Fruit fly (Drosophila melanogaster) whole organism, embryonic: Measurements from ENCODE around the gene Tfb5.
A peak's percentile ranks its signal among the peaks of the same experiment; 100 is the strongest.

Experiments used
- Adf1 ChIP-seq: fragments of 200-800 bp; sonication (Bioruptor generic); IDR thresholded peaks from 2 replicates; pipeline ENCODE4 v1.3.6; 2022; ENCODE audit warnings: missing biosample characterization, missing genetic modification characterization
- CG10274 ChIP-seq: fragments of 200-800 bp; sonication (Bioruptor generic); optimal IDR thresholded peaks from 3 replicates; lab custom pipeline; 2017; ENCODE audit warnings: missing biosample characterization, mild to moderate bottlenecking, missing genetic modification characterization
- CG10431 ChIP-seq: fragments of 200-800 bp; sonication (Bioruptor generic); optimal IDR thresholded peaks from 3 replicates; lab custom pipeline; 2018; ENCODE audit warnings: missing biosample characterization, mild to moderate bottlenecking, missing genetic modification characterization
- CG10462 ChIP-seq: fragments of 200-800 bp; sonication (Bioruptor generic); optimal IDR thresholded peaks from 2 replicates; lab custom pipeline; 2016; ENCODE audit warnings: missing biosample characterization, missing genetic modification characterization
- CG11085 ChIP-seq: fragments of 200-800 bp; sonication (Bioruptor generic); IDR thresholded peaks from 2 replicates; pipeline ENCODE4 v1.3.6; 2022; ENCODE audit warnings: missing biosample characterization, missing genetic modification characterization
- CG11695 ChIP-seq: fragments of 200-800 bp; sonication (Bioruptor generic); IDR thresholded peaks from 3 replicates; pipeline ENCODE4 v1.3.6; 2022; ENCODE audit warnings: missing biosample characterization, missing genetic modification characterization
- CG11696 ChIP-seq: fragments of 200-800 bp; sonication (Bioruptor generic); IDR thresholded peaks from 2 replicates; pipeline ENCODE4 v1.3.6; 2022; ENCODE audit warnings: missing biosample characterization, missing genetic modification characterization
- CG12219 ChIP-seq: fragments of 200-800 bp; sonication (Bioruptor generic); optimal IDR thresholded peaks from 3 replicates; lab custom pipeline; 2018; ENCODE audit warnings: missing biosample characterization, mild to moderate bottlenecking, missing genetic modification characterization
- CG13624 ChIP-seq: fragments of 200-800 bp; sonication (Bioruptor generic); optimal IDR thresholded peaks from 2 replicates; lab custom pipeline; 2016; ENCODE audit warnings: missing biosample characterization, missing genetic modification characterization
- CG14667 ChIP-seq: fragments of 200-800 bp; sonication (Bioruptor generic); IDR thresholded peaks from 2 replicates; pipeline ENCODE4 v1.3.6; 2022; ENCODE audit warnings: missing biosample characterization, missing genetic modification characterization
- CG1603 ChIP-seq: fragments of 200-800 bp; sonication (Bioruptor generic); optimal IDR thresholded peaks from 2 replicates; lab custom pipeline; 2019; ENCODE audit warnings: missing biosample characterization, mild to moderate bottlenecking, missing genetic modification characterization, moderate library complexity
- CG17912 ChIP-seq: fragments of 200-800 bp; sonication (Bioruptor generic); optimal IDR thresholded peaks from 2 replicates; lab custom pipeline; 2018; ENCODE audit warnings: missing biosample characterization, mild to moderate bottlenecking, missing genetic modification characterization
- CG2889 ChIP-seq: fragments of 200-800 bp; sonication (Bioruptor generic); IDR thresholded peaks from 3 replicates; pipeline ENCODE4 v1.3.6; 2022; ENCODE audit warnings: missing biosample characterization, missing genetic modification characterization
- CG4617 ChIP-seq: fragments of 200-800 bp; sonication (Bioruptor generic); optimal IDR thresholded peaks from 3 replicates; lab custom pipeline; 2016; ENCODE audit warnings: missing biosample characterization, missing genetic modification characterization, borderline replicate concordance
- CG6254 ChIP-seq: fragments of 200-800 bp; sonication (Bioruptor generic); optimal IDR thresholded peaks from 3 replicates; lab custom pipeline; 2017; ENCODE audit warnings: mild to moderate bottlenecking, missing biosample characterization, missing genetic modification reagents, missing genetic modification characterization
- CG6683 ChIP-seq: fragments of 200-800 bp; sonication (Bioruptor generic); optimal IDR thresholded peaks from 2 replicates; lab custom pipeline; 2017; ENCODE audit warnings: missing biosample characterization, mild to moderate bottlenecking, missing genetic modification characterization, missing genetic modification reagents
- CG6813 ChIP-seq: fragments of 200-800 bp; sonication (Bioruptor generic); optimal IDR thresholded peaks from 2 replicates; lab custom pipeline; 2017; ENCODE audit warnings: missing biosample characterization, missing genetic modification characterization, mild to moderate bottlenecking, moderate library complexity, missing genetic modification reagents
- CG7556 ChIP-seq: fragments of 200-800 bp; sonication (Bioruptor generic); optimal IDR thresholded peaks from 2 replicates; lab custom pipeline; 2017; ENCODE audit warnings: missing biosample characterization, mild to moderate bottlenecking, missing genetic modification characterization
- CG7928 ChIP-seq: fragments of 200-800 bp; sonication (Bioruptor generic); optimal IDR thresholded peaks from 2 replicates; lab custom pipeline; 2017; ENCODE audit warnings: missing biosample characterization, mild to moderate bottlenecking, missing genetic modification characterization
- CoRest ChIP-seq: fragments of 200-800 bp; sonication (Bioruptor generic); optimal IDR thresholded peaks from 3 replicates; lab custom pipeline; 2018; ENCODE audit warnings: missing biosample characterization, mild to moderate bottlenecking, missing genetic modification characterization, moderate library complexity
- Dek ChIP-seq: fragments of 200-800 bp; sonication (Bioruptor generic); optimal IDR thresholded peaks from 3 replicates; lab custom pipeline; 2019; ENCODE audit warnings: missing biosample characterization, mild to moderate bottlenecking, missing genetic modification characterization, moderate library complexity
- Eip74EF ChIP-seq, 2 experiments: fragments of 200-800 bp in 1 of 2; fragments of >200 bp in 1 of 2; sonication (Bioruptor generic) in 1 of 2; optimal IDR thresholded peaks; 2 replicates each; lab custom pipeline; 2017 to 2019; ENCODE audit warnings: missing biosample characterization in 2 of 2, missing genetic modification characterization in 2 of 2, mild to moderate bottlenecking in 1 of 2, moderate library complexity in 1 of 2
- Elba2 ChIP-seq: fragments of 200-800 bp; sonication (Bioruptor generic); optimal IDR thresholded peaks from 3 replicates; lab custom pipeline; 2016; ENCODE audit warnings: missing biosample characterization, missing genetic modification characterization
- HLH3B ChIP-seq: fragments of 200-800 bp; sonication (Bioruptor generic); IDR thresholded peaks from 2 replicates; pipeline ENCODE4 v1.3.6; 2022; ENCODE audit warnings: missing biosample characterization, missing genetic modification characterization
- HLH4C ChIP-seq: fragments of 200-800 bp; sonication (Bioruptor generic); IDR thresholded peaks from 3 replicates; pipeline ENCODE4 v1.3.6; 2022; ENCODE audit warnings: missing biosample characterization, missing genetic modification characterization; ENCODE audit not compliant: partially characterized antibody
- HmgD ChIP-seq: fragments of 200-800 bp; sonication (Bioruptor generic); optimal IDR thresholded peaks from 3 replicates; lab custom pipeline; 2016; ENCODE audit warnings: missing biosample characterization, missing genetic modification characterization
- Hr3 ChIP-seq: fragments of 200-800 bp; sonication (Bioruptor generic); optimal IDR thresholded peaks from 3 replicates; lab custom pipeline; 2016; ENCODE audit warnings: missing biosample characterization, missing genetic modification characterization
- Mes4 ChIP-seq: fragments of 200-800 bp; sonication (Bioruptor generic); optimal IDR thresholded peaks from 2 replicates; lab custom pipeline; 2016; ENCODE audit warnings: missing biosample characterization, missing genetic modification characterization
- Nf-YC ChIP-seq: fragments of 200-800 bp; optimal IDR thresholded peaks from 3 replicates; lab custom pipeline; 2019; ENCODE audit warnings: missing biosample characterization, mild to moderate bottlenecking, missing genetic modification characterization, moderate library complexity
- NfI ChIP-seq: fragments of 200-800 bp; sonication (Bioruptor generic); optimal IDR thresholded peaks from 3 replicates; lab custom pipeline; 2018; ENCODE audit warnings: missing biosample characterization, mild to moderate bottlenecking, missing genetic modification characterization, moderate library complexity
- Six4 ChIP-seq: fragments of 200-800 bp; sonication (Bioruptor generic); optimal IDR thresholded peaks from 2 replicates; lab custom pipeline; 2016; ENCODE audit warnings: missing biosample characterization, missing genetic modification characterization
- Stat92E ChIP-seq, 3 experiments: fragments of >200 bp in 2 of 3; fragments of 200-800 bp in 1 of 3; sonication (Bioruptor generic) in 1 of 3; optimal IDR thresholded peaks; 2 replicates each; lab custom pipeline; 2017 to 2019; ENCODE audit warnings: missing biosample characterization in 3 of 3, missing genetic modification characterization in 3 of 3, mild to moderate bottlenecking in 1 of 3, moderate library complexity in 1 of 3
- Taf1 ChIP-seq: fragments of 200-800 bp; sonication (Bioruptor generic); IDR thresholded peaks from 2 replicates; pipeline ENCODE4 v1.3.6; 2022; ENCODE audit warnings: missing biosample characterization, missing genetic modification characterization
- ac ChIP-seq: fragments of 200-800 bp; sonication (Bioruptor generic); optimal IDR thresholded peaks from 3 replicates; lab custom pipeline; 2017; ENCODE audit warnings: missing biosample characterization, mild to moderate bottlenecking, missing genetic modification characterization
- cato ChIP-seq: fragments of 200-800 bp; sonication (Bioruptor generic); optimal IDR thresholded peaks from 2 replicates; lab custom pipeline; 2016; ENCODE audit warnings: missing biosample characterization, missing genetic modification characterization, borderline replicate concordance
- chif ChIP-seq, 2 experiments: fragments of 200-800 bp; sonication (Bioruptor generic); optimal IDR thresholded peaks; 3 replicates each; lab custom pipeline; 2016; ENCODE audit warnings: missing biosample characterization in 2 of 2, missing genetic modification characterization in 2 of 2
- da ChIP-seq: fragments of 200-800 bp; sonication (Bioruptor generic); optimal IDR thresholded peaks from 2 replicates; lab custom pipeline; 2016; ENCODE audit warnings: missing biosample characterization, missing genetic modification characterization
- dm ChIP-seq: fragments of 200-800 bp; sonication (Bioruptor generic); optimal IDR thresholded peaks from 3 replicates; lab custom pipeline; 2016; ENCODE audit warnings: missing biosample characterization, missing genetic modification characterization
- gt ChIP-seq: fragments of 200-800 bp; sonication (Bioruptor generic); IDR thresholded peaks from 2 replicates; pipeline ENCODE4 v1.3.6; 2022; ENCODE audit warnings: missing biosample characterization, missing genetic modification characterization
- ham ChIP-seq: fragments of 200-800 bp; sonication (Bioruptor generic); IDR thresholded peaks from 2 replicates; pipeline ENCODE4 v1.3.6; 2022; ENCODE audit warnings: missing biosample characterization, missing genetic modification characterization
- org-1 ChIP-seq: fragments of 200-800 bp; sonication (Bioruptor generic); optimal IDR thresholded peaks from 2 replicates; lab custom pipeline; 2017; ENCODE audit warnings: missing biosample characterization, missing genetic modification characterization
- pfk ChIP-seq: fragments of 200-800 bp; sonication (Bioruptor generic); optimal IDR thresholded peaks from 2 replicates; lab custom pipeline; 2018; ENCODE audit warnings: missing biosample characterization, mild to moderate bottlenecking, missing genetic modification characterization, moderate library complexity
- pita ChIP-seq: fragments of 200-800 bp; sonication (Bioruptor generic); optimal IDR thresholded peaks from 2 replicates; lab custom pipeline; 2017; ENCODE audit warnings: missing biosample characterization, mild to moderate bottlenecking, missing genetic modification characterization
- pum ChIP-seq: fragments of 200-800 bp; sonication (Bioruptor generic); optimal IDR thresholded peaks from 2 replicates; lab custom pipeline; 2016; ENCODE audit warnings: missing biosample characterization, missing genetic modification characterization
- ranshi ChIP-seq: fragments of 200-800 bp; sonication (Bioruptor generic); IDR thresholded peaks from 2 replicates; pipeline ENCODE4 v1.3.6; 2022; ENCODE audit warnings: missing biosample characterization, missing genetic modification characterization
- rib ChIP-seq: fragments of 200-800 bp; sonication (Bioruptor generic); IDR thresholded peaks from 2 replicates; pipeline ENCODE4 v1.3.6; 2022; ENCODE audit warnings: missing biosample characterization, missing genetic modification characterization
- trh ChIP-seq: fragments of 200-800 bp; sonication (Bioruptor generic); optimal IDR thresholded peaks from 2 replicates; lab custom pipeline; 2016; ENCODE audit warnings: missing biosample characterization, missing genetic modification characterization
- usp ChIP-seq: fragments of >200 bp; optimal IDR thresholded peaks from 2 replicates; lab custom pipeline; 2017; ENCODE audit warnings: missing biosample characterization, missing genetic modification characterization
- yki ChIP-seq: fragments of >200 bp; optimal IDR thresholded peaks from 3 replicates; lab custom pipeline; 2018

Tfb5 gene

DNA sequence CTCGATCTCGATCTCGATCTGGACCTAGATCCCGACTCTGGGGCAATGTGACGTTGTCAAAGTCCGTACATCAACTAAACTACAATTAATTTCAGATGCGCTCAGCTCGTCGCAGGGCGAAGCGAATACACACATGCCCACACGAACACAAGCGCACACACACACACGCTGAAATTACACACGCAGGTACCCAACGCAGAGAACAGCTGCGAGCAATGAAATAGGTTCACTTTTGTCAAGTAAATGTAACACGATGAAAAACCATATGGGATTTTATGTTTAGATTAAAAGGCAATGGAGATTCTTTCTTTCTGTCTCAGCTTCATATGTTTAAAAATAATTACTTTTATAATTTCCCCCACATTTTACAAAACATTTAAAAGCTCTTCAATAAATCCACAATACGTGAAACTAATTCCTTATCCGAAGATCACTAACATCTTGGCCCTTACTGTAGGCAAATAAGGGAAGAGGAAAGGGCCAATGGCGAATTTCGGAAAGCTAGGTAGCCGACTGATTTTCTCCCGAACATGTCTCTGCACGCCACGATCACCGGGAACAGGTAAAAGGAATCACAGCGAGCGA lies 10.3 kb downstream of the Tfb5 start (continued):
- TF ChIP-seq CG7928 (GFP tag; lab: Kevin White, UChicago) = peak; percentile 53
- no peak for TF ChIP-seq dm (GFP tag; lab: Kevin White, UChicago)
- TF ChIP-seq NfI (GFP tag; lab: Kevin White, UChicago) = peak; percentile 75
- TF ChIP-seq Stat92E (GFP tag; optimal IDR thresholded peaks at IDR 0.05; lab: Kevin White, UChicago) = peak in 1 of 3 experiments; percentile 57
- TF ChIP-seq chif (GFP tag; optimal IDR thresholded peaks at IDR 0.05; lab: Kevin White, UChicago) = peak; percentile 74 to 85
- TF ChIP-seq CG11696 (GFP tag; lab: Robert Waterston, UW) = peak; percentile 99
- peak; percentile 32 for TF ChIP-seq pfk (GFP tag; lab: Kevin White, UChicago)
- peak; percentile 21 for TF ChIP-seq cato (GFP tag; lab: Kevin White, UChicago)
- no peak for TF ChIP-seq pita (GFP tag; lab: Kevin White, UChicago)
- TF ChIP-seq Adf1 (GFP tag; lab: Robert Waterston, UW) = peak; percentile 51
- TF ChIP-seq CG10274 (GFP tag; lab: Kevin White, UChicago) = peak; percentile 38
- peak; percentile 25; the same call in 1 of the 2 replicates for TF ChIP-seq rib (GFP tag; lab: Robert Waterston, UW)
- TF ChIP-seq Six4 (GFP tag; lab: Kevin White, UChicago) = peak; percentile 71
- peak; percentile 68 for TF ChIP-seq Hr3 (GFP tag; lab: Kevin White, UChicago)
- TF ChIP-seq CG6683 (GFP tag; lab: Kevin White, UChicago) = peak; percentile 62
- TF ChIP-seq CG6254 = peak; percentile 75
- no peak for TF ChIP-seq da (GFP tag; lab: Kevin White, UChicago)
- TF ChIP-seq org-1 (GFP tag; lab: Kevin White, UChicago) = peak; percentile 78
- peak; percentile 86 for TF ChIP-seq CG11695 (GFP tag; lab: Robert Waterston, UW)
- peak in 1 of 2 experiments; percentile 75 for TF ChIP-seq Eip74EF (GFP tag; optimal IDR thresholded peaks at IDR 0.05; lab: Kevin White, UChicago)
- peak; percentile 42 for TF ChIP-seq CG1603 (tag; lab: Kevin White, UChicago)
- no peak for TF ChIP-seq ham (GFP tag; lab: Robert Waterston, UW)
- TF ChIP-seq CG14667 (GFP tag; lab: Robert Waterston, UW) = peak; percentile 60
- peak; percentile 92 for TF ChIP-seq CG7556
- TF ChIP-seq Taf1 = peak; percentile 71
- TF ChIP-seq Nf-YC (tag; lab: Kevin White, UChicago) = peak; percentile 81
- TF ChIP-seq Mes4 = peak; percentile 48
- TF ChIP-seq CG10462 = peak; percentile 69
- peak; percentile 84 for TF ChIP-seq HLH3B
- TF ChIP-seq Dek (tag; lab: Kevin White, UChicago) = peak; percentile 89
- peak; percentile 34 for TF ChIP-seq CG4617 (GFP tag; lab: Kevin White, UChicago)
- TF ChIP-seq HmgD (GFP tag; lab: Kevin White, UChicago) = peak; percentile 69
- peak; percentile 66 for TF ChIP-seq CG10431 (GFP tag; lab: Kevin White, UChicago)
- TF ChIP-seq CG11085 (GFP tag; lab: Robert Waterston, UW) = 0 out of 2 replicates have a peak, but pooled peaks have one; percentile 20
- TF ChIP-seq CG12219 (GFP tag; lab: Kevin White, UChicago) = peak; percentile 64
- no peak for TF ChIP-seq usp (GFP tag; lab: Kevin White, UChicago)
- peak; percentile 68 for TF ChIP-seq yki (lab: Kevin White, UChicago)
- peak; percentile 68; the same call in 2 of the 3 replicates for TF ChIP-seq CG2889 (GFP tag; lab: Robert Waterston, UW)

- TF ChIP-seq ac (GFP tag; lab: Kevin White, UChicago) (no peak), CoRest (tag; lab: Kevin White, UChicago) (peak; percentile 75), trh (GFP tag; lab: Kevin White, UChicago) (peak; percentile 8), gt (GFP tag; lab: Robert Waterston, UW) (peak; percentile 50; the same call in 1 of the 2 replicates), HLH4C (GFP tag; lab: Robert Waterston, UW) (no peak), ranshi (GFP tag; lab: Robert Waterston, UW) (peak; percentile 70; the same call in 1 of the 2 replicates), da (GFP tag; lab: Kevin White, UChicago) (no peak), Elba2 (GFP tag; lab: Kevin White, UChicago) (no peak), CG17912 (GFP tag; lab: Kevin White, UChicago) (no peak), CG13624 (GFP tag; lab: Kevin White, UChicago) (peak; percentile 55), pum (GFP tag; lab: Kevin White, UChicago) (peak; percentile 43), CG6813 (GFP tag; lab: Kevin White, UChicago) (peak; percentile 53)
Observed at dm6 chr2L:4999389-5000032, 11.1 kb downstream of the Tfb5 start.
